Worm (Caenorhabditis elegans): ENCODE measurements around the gene gst-29.

DNA sequence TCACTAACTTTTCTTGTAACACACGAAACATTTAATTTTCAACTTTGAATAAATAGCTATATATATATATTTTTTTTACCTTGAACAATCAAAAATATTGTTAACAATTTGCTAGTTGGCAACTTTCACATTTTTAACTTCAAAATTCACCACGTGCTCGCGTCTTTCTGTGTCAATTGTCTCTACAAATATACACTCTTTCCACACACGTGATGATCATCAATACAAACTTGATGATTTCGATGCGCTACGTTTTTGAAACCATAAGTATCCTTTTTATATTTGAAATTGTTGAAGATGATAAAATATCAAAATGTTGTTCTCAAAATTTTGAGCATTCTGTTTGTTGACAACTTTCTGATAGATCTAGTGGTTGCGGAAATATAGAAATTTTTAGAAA lies 25.7 kb upstream of the gst-29 start:
- TF ChIP-seq him-1 (tag; optimal IDR thresholded peaks at IDR 0.05) (no peak), W03F9.2 (tag; optimal IDR thresholded peaks at IDR 0.05) (no peak)

All from whole organism, L4/young adult.